Worm (Caenorhabditis elegans) whole organism, L1 larva: ENCODE data around the gene cyp-13A5.
A peak's percentile ranks its signal among the peaks of the same experiment; 100 is the strongest.

ENCODE experiments used
- C34B4.2 ChIP-seq: sonication (generic microtip); optimal IDR thresholded peaks from 2 replicates; lab custom pipeline; 2017; ENCODE audit warnings: mild to moderate bottlenecking, missing genetic modification characterization, missing compliant biosample characterization
- F16B12.6 ChIP-seq: fragments of 150-350 bp; optimal IDR thresholded peaks from 2 replicates; lab custom pipeline; 2014; ENCODE audit warnings: missing biosample characterization, missing genetic modification characterization
- alr-1 ChIP-seq: fragments of 200-800 bp; sonication (Bioruptor generic); optimal IDR thresholded peaks from 2 replicates; lab custom pipeline; 2018; ENCODE audit warnings: borderline replicate concordance, mild to moderate bottlenecking, missing genetic modification characterization, missing compliant biosample characterization
- ama-1 ChIP-seq: fragments of 150-350 bp; optimal IDR thresholded peaks from 2 replicates; lab custom pipeline; 2014
- blmp-1 ChIP-seq: fragments of 150-350 bp; optimal IDR thresholded peaks from 2 replicates; lab custom pipeline; 2014; ENCODE audit warnings: missing biosample characterization, missing genetic modification characterization
- ceh-8 ChIP-seq: fragments of 200-800 bp; sonication (Bioruptor generic); optimal IDR thresholded peaks from 2 replicates; lab custom pipeline; 2018; ENCODE audit warnings: mild to moderate bottlenecking, missing genetic modification characterization, moderate library complexity, missing compliant biosample characterization
- ceh-82 ChIP-seq, 3 experiments: fragments of 150-350 bp in 1 of 3; sonication (generic microtip) in 2 of 3; optimal IDR thresholded peaks; 2 replicates each; lab custom pipeline; 2014 to 2017; ENCODE audit warnings: missing biosample characterization in 3 of 3, missing genetic modification characterization in 3 of 3
- ces-1 ChIP-seq: fragments of 150-350 bp; optimal IDR thresholded peaks from 2 replicates; lab custom pipeline; 2014; ENCODE audit warnings: missing biosample characterization, missing genetic modification reagents, missing genetic modification characterization
- dsc-1 ChIP-seq: sonication (generic microtip); optimal IDR thresholded peaks from 2 replicates; lab custom pipeline; 2016; ENCODE audit warnings: mild to moderate bottlenecking, missing genetic modification characterization, missing compliant biosample characterization
- efl-3 ChIP-seq: fragments of 200-800 bp; sonication (Bioruptor generic); optimal IDR thresholded peaks from 2 replicates; lab custom pipeline; 2018; ENCODE audit warnings: mild to moderate bottlenecking, missing genetic modification characterization, missing compliant biosample characterization
- egl-13 ChIP-seq: sonication (generic microtip); optimal IDR thresholded peaks from 2 replicates; lab custom pipeline; 2016; ENCODE audit warnings: missing genotype, missing genetic modification reagents, missing genetic modification characterization, missing compliant biosample characterization
- ets-5 ChIP-seq: fragments of 200-800 bp; sonication (Bioruptor generic); IDR thresholded peaks from 2 replicates; pipeline ENCODE4 v1.3.6; 2022; ENCODE audit warnings: missing genetic modification characterization, missing compliant biosample characterization
- fkh-10 ChIP-seq: sonication (generic microtip); optimal IDR thresholded peaks from 2 replicates; lab custom pipeline; 2017; ENCODE audit warnings: missing biosample characterization, missing genetic modification reagents, missing genetic modification characterization
- fkh-4 ChIP-seq: sonication (generic microtip); optimal IDR thresholded peaks from 2 replicates; lab custom pipeline; 2016; ENCODE audit warnings: missing compliant biosample characterization, missing genetic modification characterization, borderline replicate concordance
- fkh-8 ChIP-seq: sonication (generic microtip); optimal IDR thresholded peaks from 2 replicates; lab custom pipeline; 2016; ENCODE audit warnings: mild to moderate bottlenecking, missing genetic modification characterization, missing compliant biosample characterization
- grh-1 ChIP-seq: fragments of 200-800 bp; sonication (Bioruptor generic); IDR thresholded peaks from 2 replicates; pipeline ENCODE4 v1.3.6; 2022; ENCODE audit warnings: missing genetic modification reagents, missing genetic modification characterization, missing compliant biosample characterization
- hlh-17 ChIP-seq: fragments of 200-800 bp; sonication (Bioruptor generic); optimal IDR thresholded peaks from 2 replicates; lab custom pipeline; 2018; ENCODE audit warnings: missing genetic modification characterization, mild to moderate bottlenecking, missing compliant biosample characterization, moderate library complexity, borderline replicate concordance
- hlh-4 ChIP-seq: sonication (generic microtip); optimal IDR thresholded peaks from 2 replicates; lab custom pipeline; 2016; ENCODE audit warnings: mild to moderate bottlenecking, missing genetic modification characterization, missing compliant biosample characterization
- hpl-2 ChIP-seq: fragments of 150-350 bp; optimal IDR thresholded peaks from 2 replicates; lab custom pipeline; 2014; ENCODE audit warnings: missing biosample characterization, missing genetic modification reagents, missing genetic modification characterization
- isw-1 ChIP-seq: fragments of 200-800 bp; sonication (Bioruptor generic); IDR thresholded peaks from 2 replicates; pipeline ENCODE4 v1.3.6; 2022; ENCODE audit warnings: missing genetic modification characterization, missing compliant biosample characterization
- jun-1 ChIP-seq: fragments of 150-350 bp; optimal IDR thresholded peaks from 2 replicates; lab custom pipeline; 2014; ENCODE audit warnings: missing biosample characterization, missing genetic modification reagents, missing genetic modification characterization
- lin-13 ChIP-seq: fragments of 150-350 bp; optimal IDR thresholded peaks from 2 replicates; lab custom pipeline; 2014; ENCODE audit warnings: missing biosample characterization, missing genetic modification reagents, missing genetic modification characterization
- lin-14 ChIP-seq: fragments of 200-800 bp; sonication (Bioruptor generic); optimal IDR thresholded peaks from 2 replicates; lab custom pipeline; 2018; ENCODE audit warnings: mild to moderate bottlenecking, missing genetic modification characterization, moderate library complexity, missing compliant biosample characterization
- lin-15B ChIP-seq: fragments of 150-350 bp; sonication (generic microtip); optimal IDR thresholded peaks from 3 replicates; lab custom pipeline; 2014; ENCODE audit warnings: missing biosample characterization, missing genetic modification characterization
- lin-39 ChIP-seq: fragments of 150-350 bp; optimal IDR thresholded peaks from 2 replicates; lab custom pipeline; 2014; ENCODE audit warnings: missing biosample characterization, missing genetic modification reagents, missing genetic modification characterization
- lir-3 ChIP-seq: sonication (generic microtip); optimal IDR thresholded peaks from 2 replicates; lab custom pipeline; 2016; ENCODE audit warnings: mild to moderate bottlenecking, missing genetic modification characterization, moderate library complexity, missing compliant biosample characterization; ENCODE audit not compliant: poor library complexity
- lsy-2 ChIP-seq, 2 experiments: fragments of 150-350 bp; optimal IDR thresholded peaks; 2 replicates each; lab custom pipeline; 2014; ENCODE audit warnings: missing biosample characterization in 2 of 2, missing genetic modification characterization in 2 of 2
- mab-9 ChIP-seq: fragments of 200-800 bp; sonication (Bioruptor generic); IDR thresholded peaks from 2 replicates; pipeline ENCODE4 v1.3.6; 2022; ENCODE audit warnings: missing genetic modification reagents, missing genetic modification characterization, missing compliant biosample characterization
- mdl-1 ChIP-seq, 2 experiments: fragments of 150-350 bp; optimal IDR thresholded peaks; 2 replicates each; lab custom pipeline; 2014 to 2017; ENCODE audit warnings: missing biosample characterization in 2 of 2, missing genetic modification characterization in 2 of 2, inconsistent platforms in 1 of 2
- mef-2 ChIP-seq: fragments of 150-350 bp; optimal IDR thresholded peaks from 2 replicates; lab custom pipeline; 2014; ENCODE audit warnings: missing biosample characterization, missing genetic modification characterization
- mep-1 ChIP-seq: fragments of 150-350 bp; optimal IDR thresholded peaks from 2 replicates; lab custom pipeline; 2014; ENCODE audit warnings: missing biosample characterization, missing genetic modification characterization
- nhr-11 ChIP-seq: fragments of 150-350 bp; optimal IDR thresholded peaks from 2 replicates; lab custom pipeline; 2014; ENCODE audit warnings: missing biosample characterization, missing genetic modification characterization
- nhr-19 ChIP-seq: fragments of 200-800 bp; sonication (Bioruptor generic); conservative IDR thresholded peaks from 2 replicates; pipeline ENCODE4 v1.3.6; 2022; ENCODE audit warnings: missing genetic modification characterization, missing compliant biosample characterization
- nhr-47 ChIP-seq: sonication (generic microtip); optimal IDR thresholded peaks from 2 replicates; lab custom pipeline; 2016; ENCODE audit warnings: mild to moderate bottlenecking, missing genetic modification characterization, moderate library complexity, missing compliant biosample characterization
- nhr-71 ChIP-seq: sonication (generic microtip); optimal IDR thresholded peaks from 2 replicates; lab custom pipeline; 2016; ENCODE audit warnings: mild to moderate bottlenecking, missing genetic modification characterization, moderate library complexity, missing compliant biosample characterization
- nhr-76 ChIP-seq: sonication (generic microtip); optimal IDR thresholded peaks from 2 replicates; lab custom pipeline; 2017; ENCODE audit warnings: missing biosample characterization, missing genetic modification characterization
- nhr-77 ChIP-seq: fragments of 150-350 bp; optimal IDR thresholded peaks from 2 replicates; lab custom pipeline; 2014; ENCODE audit warnings: missing biosample characterization, missing genetic modification characterization
- nhr-84 ChIP-seq: sonication (generic microtip); optimal IDR thresholded peaks from 2 replicates; lab custom pipeline; 2017; ENCODE audit warnings: missing biosample characterization, missing genetic modification characterization
- pag-3 ChIP-seq: sonication (generic microtip); optimal IDR thresholded peaks from 2 replicates; lab custom pipeline; 2017; ENCODE audit warnings: missing genetic modification characterization, mild to moderate bottlenecking, missing compliant biosample characterization, antibody characterized with exemption, borderline replicate concordance; ENCODE audit not compliant: insufficient read depth
- pax-3 ChIP-seq: fragments of 200-800 bp; sonication (Bioruptor generic); optimal IDR thresholded peaks from 2 replicates; lab custom pipeline; 2018; ENCODE audit warnings: mild to moderate bottlenecking, missing genetic modification characterization, moderate library complexity, missing compliant biosample characterization
- pqm-1 ChIP-seq: sonication (generic microtip); optimal IDR thresholded peaks from 3 replicates; lab custom pipeline; 2017; ENCODE audit warnings: missing biosample characterization, missing genetic modification characterization
- rnt-1 ChIP-seq: sonication (generic microtip); optimal IDR thresholded peaks from 2 replicates; lab custom pipeline; 2016; ENCODE audit warnings: mild to moderate bottlenecking, missing genetic modification characterization, moderate library complexity, missing compliant biosample characterization
- snu-23 ChIP-seq: sonication (generic microtip); optimal IDR thresholded peaks from 2 replicates; lab custom pipeline; 2016; ENCODE audit warnings: missing genetic modification characterization, missing compliant biosample characterization
- sox-4 ChIP-seq: sonication (generic microtip); optimal IDR thresholded peaks from 2 replicates; lab custom pipeline; 2016; ENCODE audit warnings: missing genetic modification characterization, missing compliant biosample characterization
- sptf-1 ChIP-seq: fragments of 150-350 bp; optimal IDR thresholded peaks from 2 replicates; lab custom pipeline; 2014; ENCODE audit warnings: missing biosample characterization, missing genetic modification characterization
- sup-37 ChIP-seq: fragments of 200-800 bp; sonication (Bioruptor generic); optimal IDR thresholded peaks from 2 replicates; lab custom pipeline; 2018; ENCODE audit warnings: mild to moderate bottlenecking, missing genetic modification characterization, missing compliant biosample characterization
- swsn-7 ChIP-seq: sonication (generic microtip); optimal IDR thresholded peaks from 2 replicates; lab custom pipeline; 2016; ENCODE audit warnings: missing genetic modification characterization, missing compliant biosample characterization
- tbx-2 ChIP-seq: sonication (generic microtip); optimal IDR thresholded peaks from 2 replicates; lab custom pipeline; 2016; ENCODE audit warnings: missing genetic modification characterization, missing compliant biosample characterization
- unc-130 ChIP-seq: fragments of 150-350 bp; optimal IDR thresholded peaks from 2 replicates; lab custom pipeline; 2017; ENCODE audit warnings: missing biosample characterization, missing genetic modification characterization, inconsistent platforms
- unc-30 ChIP-seq: sonication (generic microtip); optimal IDR thresholded peaks from 2 replicates; lab custom pipeline; 2017; ENCODE audit warnings: missing biosample characterization, missing genetic modification characterization
- vab-15 ChIP-seq: sonication (generic microtip); optimal IDR thresholded peaks from 2 replicates; lab custom pipeline; 2017; ENCODE audit warnings: missing genotype, mild to moderate bottlenecking, missing genetic modification characterization, missing compliant biosample characterization
- xbp-1 ChIP-seq: sonication (generic microtip); optimal IDR thresholded peaks from 2 replicates; lab custom pipeline; 2016; ENCODE audit warnings: missing genetic modification characterization, missing compliant biosample characterization
- zip-4 ChIP-seq: fragments of 200-800 bp; sonication (Bioruptor generic); optimal IDR thresholded peaks from 2 replicates; lab custom pipeline; 2018; ENCODE audit warnings: mild to moderate bottlenecking, missing genetic modification characterization, moderate library complexity, missing compliant biosample characterization

Gene cyp-13A5

ce11 chrII:9774653-9775052 is 25.5 kb downstream of the cyp-13A5 start (continued):
- TF ChIP-seq rnt-1 (tag; lab: Kevin White, UChicago) (peak; percentile 78), ceh-82 (tag; optimal IDR thresholded peaks at IDR 0.05; lab: Kevin White, UChicago) (peak in 2 of 3 experiments; percentile 32 to 82), lsy-2 (tag; optimal IDR thresholded peaks at IDR 0.05; lab: Kevin White, UChicago) (peak; percentile 57 to 59), hpl-2 (GFP tag; lab: Kevin White, UChicago) (no peak), vab-15 (tag; lab: Kevin White, UChicago) (no peak), fkh-10 (GFP tag; lab: Kevin White, UChicago) (no peak), ama-1 (no peak), alr-1 (no peak), lin-39 (tag; lab: Kevin White, UChicago) (no peak), egl-13 (tag; lab: Kevin White, UChicago) (peak; percentile 44), nhr-11 (no peak), fkh-8 (tag; lab: Kevin White, UChicago) (peak; percentile 46), unc-30 (no peak), F16B12.6 (tag; lab: Kevin White, UChicago) (peak; percentile 53), pag-3 (tag; lab: Kevin White, UChicago) (no peak), nhr-84 (tag; lab: Kevin White, UChicago) (no peak), lin-15B (tag; lab: Kevin White, UChicago) (no peak), sup-37 (no peak), lin-13 (no peak), mdl-1 (tag; optimal IDR thresholded peaks at IDR 0.05; lab: Kevin White, UChicago) (peak in 1 of 2 experiments; percentile 62), sox-4 (peak; percentile 52), xbp-1 (tag; lab: Kevin White, UChicago) (peak; percentile 66), hlh-4 (tag; lab: Kevin White, UChicago) (peak; percentile 16), nhr-47 (peak; percentile 77), C34B4.2 (no peak), lir-3 (tag; lab: Kevin White, UChicago) (peak; percentile 53), pax-3 (tag; lab: Kevin White, UChicago) (peak; percentile 56), fkh-4 (no peak), mab-9 (peak; percentile 25; the same call in 1 of the 2 replicates), tbx-2 (tag; lab: Kevin White, UChicago) (peak; percentile 66), nhr-19 (GFP tag; lab: Robert Waterston, UW) (peak; percentile 65), swsn-7 (tag; lab: Kevin White, UChicago) (peak; percentile 75), pqm-1 (tag; lab: Kevin White, UChicago) (no peak), lin-14 (GFP tag; lab: Kevin White, UChicago) (peak; percentile 54), snu-23 (GFP tag; lab: Kevin White, UChicago) (peak; percentile 72), ceh-8 (peak; percentile 48), sptf-1 (tag; lab: Kevin White, UChicago) (no peak), zip-4 (GFP tag; lab: Kevin White, UChicago) (peak; percentile 45), nhr-76 (tag; lab: Kevin White, UChicago) (no peak), unc-130 (tag; lab: Kevin White, UChicago) (peak; percentile 50), blmp-1 (tag; lab: Kevin White, UChicago) (no peak), hlh-17 (GFP tag; lab: Kevin White, UChicago) (no peak), nhr-71 (tag; lab: Kevin White, UChicago) (peak; percentile 73), grh-1 (GFP tag; lab: Robert Waterston, UW) (no peak), nhr-77 (tag; lab: Kevin White, UChicago) (peak; percentile 52), mef-2 (tag; lab: Kevin White, UChicago) (no peak), jun-1 (tag; lab: Kevin White, UChicago) (peak; percentile 50), dsc-1 (tag; lab: Kevin White, UChicago) (peak; percentile 82), mep-1 (tag; lab: Kevin White, UChicago) (peak; percentile 50), ets-5 (GFP tag; lab: Robert Waterston, UW) (no peak), isw-1 (GFP tag; lab: Robert Waterston, UW) (0 out of 2 replicates have a peak, but pooled peaks have one; percentile 1), ces-1 (GFP tag; lab: Kevin White, UChicago) (no peak), efl-3 (GFP tag; lab: Kevin White, UChicago) (no peak)
